Worm (Caenorhabditis elegans) whole organism, young adult: ENCODE measurements around the gene T16G12.8.

Experiments used
- F39B2.1 ChIP-seq: fragments of 200-800 bp; sonication (Bioruptor generic); IDR thresholded peaks from 2 replicates; pipeline ENCODE4 v1.3.6; 2022; ENCODE audit warnings: missing genetic modification reagents, missing genetic modification characterization, missing compliant biosample characterization
- Y95B8A.8 ChIP-seq: fragments of 200-800 bp; sonication (Bioruptor generic); IDR thresholded peaks from 2 replicates; pipeline ENCODE4 v1.3.6; 2022; ENCODE audit warnings: missing genetic modification reagents, missing genetic modification characterization, missing compliant biosample characterization
- ama-1 ChIP-seq, 3 experiments: fragments of 150-350 bp in 1 of 3; sonication (generic microtip) in 2 of 3; optimal IDR thresholded peaks; 2 replicates each; lab custom pipeline; 2014 to 2018; ENCODE audit warnings: missing biosample characterization in 2 of 3, missing genetic modification characterization in 2 of 3, missing genetic modification reagents in 2 of 3
- bed-2 ChIP-seq: fragments of 200-800 bp; sonication (Bioruptor generic); IDR thresholded peaks from 2 replicates; pipeline ENCODE4 v1.3.6; 2022; ENCODE audit warnings: missing genetic modification reagents, missing genetic modification characterization, missing compliant biosample characterization
- gei-17 ChIP-seq: fragments of 200-800 bp; sonication (Bioruptor generic); optimal IDR thresholded peaks from 2 replicates; lab custom pipeline; 2018; ENCODE audit warnings: mild to moderate bottlenecking, missing genetic modification characterization, missing compliant biosample characterization
- him-1 ChIP-seq: sonication (generic microtip); optimal IDR thresholded peaks from 2 replicates; lab custom pipeline; 2016; ENCODE audit warnings: missing genotype, missing genetic modification reagents, missing genetic modification characterization, missing compliant biosample characterization
- let-607 ChIP-seq, 2 experiments: fragments of 200-800 bp in 1 of 2; sonication (Bioruptor generic) in 1 of 2; sonication (generic microtip) in 1 of 2; optimal IDR thresholded peaks; 2 replicates each; lab custom pipeline; 2016 to 2018; ENCODE audit warnings: mild to moderate bottlenecking in 2 of 2, missing compliant biosample characterization in 2 of 2, missing genetic modification characterization in 2 of 2, moderate library complexity in 2 of 2, missing genotype in 1 of 2
- lin-35 ChIP-seq, 3 experiments: fragments of 150-350 bp in 2 of 3; sonication (generic microtip) in 1 of 3; optimal IDR thresholded peaks; 2 replicates each; lab custom pipeline; 2014 to 2018; ENCODE audit warnings: missing biosample characterization in 3 of 3, missing genetic modification characterization in 3 of 3, missing genetic modification reagents in 3 of 3
- madf-3 ChIP-seq: fragments of 200-800 bp; sonication (Bioruptor generic); IDR thresholded peaks from 2 replicates; pipeline ENCODE4 v1.3.6; 2022; ENCODE audit warnings: missing genetic modification reagents, missing genetic modification characterization, missing compliant biosample characterization
- nhr-90 ChIP-seq: sonication (generic microtip); optimal IDR thresholded peaks from 2 replicates; lab custom pipeline; 2016; ENCODE audit warnings: missing genotype, mild to moderate bottlenecking, missing genetic modification characterization, missing compliant biosample characterization
- pha-4 ChIP-seq: fragments of 150-350 bp; sonication (generic microtip); optimal IDR thresholded peaks from 2 replicates; lab custom pipeline; 2014; ENCODE audit warnings: missing biosample characterization, missing genetic modification reagents, missing genetic modification characterization
- unc-130 ChIP-seq: sonication (generic microtip); optimal IDR thresholded peaks from 2 replicates; lab custom pipeline; 2016; ENCODE audit warnings: missing genetic modification reagents, missing genetic modification characterization, missing compliant biosample characterization
- unc-62 ChIP-seq: fragments of 150-350 bp; optimal IDR thresholded peaks from 2 replicates; lab custom pipeline; 2014; ENCODE audit warnings: missing biosample characterization, missing genetic modification reagents, missing genetic modification characterization

DNA sequence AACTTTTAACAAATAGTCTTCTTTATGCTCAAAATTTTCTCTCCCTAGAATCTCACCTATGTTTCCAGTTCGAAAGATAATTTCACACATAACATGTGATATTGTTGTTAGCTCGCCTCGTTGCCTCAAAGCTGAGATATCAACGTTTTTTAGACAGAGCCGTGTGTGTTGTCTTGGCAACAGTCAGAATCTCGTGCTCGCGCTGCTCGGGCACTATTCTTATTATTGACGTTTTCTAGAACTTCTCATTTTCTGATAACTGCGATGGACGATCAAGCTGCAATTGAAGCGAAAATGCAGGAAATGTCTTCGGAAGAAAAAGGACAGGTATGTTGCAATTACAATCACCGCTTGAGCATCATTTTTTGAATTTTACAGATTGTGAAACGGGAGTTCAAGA is 23.3 kb upstream of the T16G12.8 start, which contains the start of gene xbx-3:
- TF ChIP-seq Y95B8A.8 (GFP tag; lab: Robert Waterston, UW) = no peak
- no peak for TF ChIP-seq F39B2.1
- TF ChIP-seq unc-62 (GFP tag; lab: Kevin White, UChicago) = no peak
- no peak for TF ChIP-seq gei-17
- no peak for TF ChIP-seq madf-3 (GFP tag; lab: Robert Waterston, UW)
- TF ChIP-seq bed-2 (GFP tag; lab: Robert Waterston, UW) = no peak
- no peak for TF ChIP-seq lin-35 (GFP tag; optimal IDR thresholded peaks at IDR 0.05; lab: Kevin White, UChicago)
- no peak for TF ChIP-seq ama-1 (optimal IDR thresholded peaks at IDR 0.05; lab: Kevin White, UChicago)
- TF ChIP-seq ama-1 (GFP tag; optimal IDR thresholded peaks at IDR 0.05; lab: Kevin White, UChicago) = no peak
- no peak for TF ChIP-seq pha-4 (tag; lab: Kevin White, UChicago)
- no peak for TF ChIP-seq nhr-90 (tag; lab: Kevin White, UChicago)
- no peak for TF ChIP-seq him-1
- TF ChIP-seq unc-130 = no peak
- TF ChIP-seq let-607 (tag; optimal IDR thresholded peaks at IDR 0.05; lab: Kevin White, UChicago) = no peak
